Worm (Caenorhabditis elegans): ENCODE results near the gene npr-38.

Gene npr-38

DNA sequence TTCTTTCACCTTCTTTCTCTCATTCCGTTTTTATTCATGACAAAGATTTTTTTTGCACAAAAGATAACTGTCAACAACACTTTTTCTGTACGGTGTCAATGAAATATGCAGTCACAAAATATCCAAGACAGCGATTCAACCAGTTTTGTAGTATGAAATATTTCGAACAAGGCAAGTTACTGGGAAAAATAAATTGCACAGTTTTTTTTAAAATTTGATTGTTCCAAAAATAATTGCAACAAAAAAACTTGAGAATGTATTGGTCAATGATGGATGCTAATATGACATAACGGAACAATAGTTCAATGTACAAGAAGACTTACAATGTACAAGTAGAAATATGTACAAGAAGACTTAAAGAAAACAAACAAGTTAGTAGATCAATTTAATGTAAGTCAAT, 34.3 kb downstream of the npr-38 start:
- TF ChIP-seq unc-62 (GFP tag; optimal IDR thresholded peaks at IDR 0.05 in 1 of 2) = peak in 1 of 2 experiments; percentile 90
- no peak for TF ChIP-seq unc-62 (tag; optimal IDR thresholded peaks at IDR 0.05)
- TF ChIP-seq lsy-2 (tag; optimal IDR thresholded peaks at IDR 0.05) = no peak
- no peak for TF ChIP-seq lir-3 (tag; optimal IDR thresholded peaks at IDR 0.05)
- no peak for TF ChIP-seq tra-1 (GFP tag; IDR thresholded peaks at IDR 0.05)

DNA sequence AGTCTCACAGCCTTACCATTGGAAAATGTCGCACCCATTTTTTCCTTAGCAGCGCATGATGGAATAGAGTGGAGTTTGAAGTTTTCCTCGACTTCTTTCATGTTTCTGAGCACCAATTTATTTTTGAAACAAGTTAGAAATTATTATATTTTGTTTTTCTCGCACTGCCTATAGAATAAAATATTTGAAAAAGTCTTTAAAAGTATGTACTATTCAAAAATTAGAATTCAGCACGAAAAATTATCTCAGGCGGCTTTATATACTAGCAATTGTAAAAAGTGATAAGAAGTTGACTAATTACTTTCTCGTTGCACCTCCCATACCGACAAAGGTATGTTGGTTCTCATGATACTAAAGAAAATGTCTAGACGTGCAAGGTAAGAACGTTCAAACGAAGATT, 35.5 kb downstream of the npr-38 start, which contains the start of gene C03B1.9:
TSS of gene C03B1.9 (minus strand) at position 101 of the 400 bp plus-strand sequence.
- no peak for TF ChIP-seq daf-19 (GFP tag; conservative IDR thresholded peaks at IDR 0.05)
- TF ChIP-seq pqm-1 (tag; optimal IDR thresholded peaks at IDR 0.05) = no peak
- no peak for TF ChIP-seq nhr-77 (tag; optimal IDR thresholded peaks at IDR 0.05)
- no peak for TF ChIP-seq hmg-1.1 (GFP tag; IDR thresholded peaks at IDR 0.05)
- no peak for TF ChIP-seq mxl-2 (GFP tag; conservative IDR thresholded peaks at IDR 0.05)
- no peak for TF ChIP-seq mep-1 (tag; optimal IDR thresholded peaks at IDR 0.05)
- TF ChIP-seq vab-7 (GFP tag; IDR thresholded peaks at IDR 0.05) = no peak
- TF ChIP-seq ztf-11 (tag; optimal IDR thresholded peaks at IDR 0.05) = no peak
- TF ChIP-seq F44E2.7 (GFP tag; IDR thresholded peaks at IDR 0.05) = no peak
- TF ChIP-seq zip-11 (GFP tag; IDR thresholded peaks at IDR 0.05) = no peak
- TF ChIP-seq snpc-4 (tag; optimal IDR thresholded peaks at IDR 0.05) = no peak
- no peak for TF ChIP-seq lim-7 (GFP tag; IDR thresholded peaks at IDR 0.05)
- TF ChIP-seq unc-39 (tag; optimal IDR thresholded peaks at IDR 0.05) = no peak

DNA sequence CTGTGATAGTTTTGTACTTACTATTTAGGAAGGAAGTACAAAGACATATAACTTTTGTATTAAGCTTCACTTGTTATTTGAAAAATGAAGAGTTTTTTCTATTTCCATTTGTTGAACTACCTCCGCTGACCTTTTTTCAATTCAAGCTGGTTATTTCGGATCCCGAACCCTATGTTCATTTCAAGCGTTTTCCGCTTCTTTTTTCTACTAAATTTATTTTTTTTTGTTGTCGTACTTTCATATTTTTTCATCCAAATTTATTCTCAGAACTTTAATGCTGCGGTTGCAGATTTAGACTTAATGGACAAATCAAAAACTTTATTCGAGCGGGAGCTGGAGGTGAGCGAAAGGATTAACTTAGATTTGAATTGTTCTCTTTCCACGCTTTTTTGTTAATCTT, 38.5 kb downstream of the npr-38 start, which contains the start of gene C03B1.6:
TSS of gene C03B1.6 (plus strand) at position 301 of the 400 bp plus-strand sequence.
- TF ChIP-seq unc-62 (GFP tag; optimal IDR thresholded peaks at IDR 0.05 in 1 of 2) = no peak
- TF ChIP-seq unc-62 (tag; optimal IDR thresholded peaks at IDR 0.05) = no peak
- no peak for TF ChIP-seq lir-3 (tag; optimal IDR thresholded peaks at IDR 0.05)
- no peak for TF ChIP-seq nhr-237 (tag; optimal IDR thresholded peaks at IDR 0.05)
- TF ChIP-seq aha-1 (tag) = no peak
- TF ChIP-seq spr-1 (tag; optimal IDR thresholded peaks at IDR 0.05) = no peak
- TF ChIP-seq cey-2 (tag; optimal IDR thresholded peaks at IDR 0.05; ENCODE audit: borderline replicate concordance, insufficient read depth) = no peak
- TF ChIP-seq daf-19 (GFP tag; conservative IDR thresholded peaks at IDR 0.05) = no peak
- TF ChIP-seq mep-1 (tag; optimal IDR thresholded peaks at IDR 0.05) = no peak
- no peak for TF ChIP-seq arid-1 (GFP tag; conservative IDR thresholded peaks at IDR 0.05)
- TF ChIP-seq nhr-28 (tag; optimal IDR thresholded peaks at IDR 0.05) = no peak

DNA sequence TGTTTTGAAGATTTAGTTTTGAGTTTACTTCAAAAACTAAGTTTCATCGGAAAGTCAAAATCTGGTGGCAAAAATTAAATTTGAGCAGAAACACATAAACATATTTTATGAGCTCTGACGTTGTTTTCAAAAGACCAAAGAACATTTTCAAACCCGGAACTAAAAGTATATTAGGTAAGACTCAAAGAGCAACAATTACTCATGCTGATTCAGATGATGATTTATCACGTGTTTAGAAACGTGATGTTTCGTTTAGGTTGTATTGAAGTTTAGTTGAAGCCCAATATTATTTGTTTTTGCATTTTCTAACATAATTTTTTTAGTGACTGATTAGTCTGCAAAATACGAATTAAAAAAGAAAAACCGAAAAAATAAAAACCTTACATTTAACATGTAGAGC, 42.3 kb downstream of the npr-38 start:
- TF ChIP-seq unc-62 (GFP tag; optimal IDR thresholded peaks at IDR 0.05 in 1 of 2) (peak in 1 of 2 experiments; percentile 25), unc-62 (tag; optimal IDR thresholded peaks at IDR 0.05) (no peak), zip-2 (tag; optimal IDR thresholded peaks at IDR 0.05) (no peak), spr-1 (tag; optimal IDR thresholded peaks at IDR 0.05) (no peak), nhr-76 (tag; optimal IDR thresholded peaks at IDR 0.05) (no peak)

DNA sequence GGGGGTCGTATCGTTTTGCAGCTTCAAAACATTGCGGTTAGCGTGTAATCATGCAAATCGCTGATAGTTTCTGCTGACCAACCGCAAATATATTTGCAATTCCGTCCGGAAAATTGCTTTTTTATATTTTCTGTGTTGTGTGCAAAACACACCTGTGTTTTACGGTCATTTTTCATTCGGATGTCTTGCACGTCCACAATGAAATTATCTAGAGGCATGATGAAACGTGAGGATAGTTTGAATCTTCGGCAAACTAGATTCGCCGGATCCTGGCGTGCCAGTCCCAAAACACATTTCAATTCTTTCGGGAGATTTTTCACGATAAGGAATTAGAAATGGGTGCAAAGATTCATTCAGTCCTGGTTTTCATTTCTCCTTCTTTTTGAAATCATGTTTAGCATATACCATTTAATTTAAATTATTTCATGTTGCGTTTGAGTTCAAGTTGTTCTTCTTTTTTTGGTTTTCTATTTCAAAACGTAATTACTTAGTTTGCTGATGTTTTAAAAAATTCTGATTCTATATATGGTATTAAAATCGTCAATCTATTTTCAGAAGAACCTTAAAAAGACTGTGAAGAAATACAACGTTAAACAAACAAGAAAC, 43.6 kb downstream of the npr-38 start, which contains the start of gene C03B1.5:
TSS of gene C03B1.5 (plus strand) at position 556 of the 606 bp plus-strand sequence.
- TF ChIP-seq mxl-2 (GFP tag; conservative IDR thresholded peaks at IDR 0.05) (no peak), sdz-12 (GFP tag; optimal IDR thresholded peaks at IDR 0.05) (no peak), aha-1 (tag) (peak; percentile 87), nhr-25 (tag; optimal IDR thresholded peaks at IDR 0.05; ENCODE audit: borderline replicate concordance, insufficient read depth) (no peak), dpl-1 (GFP tag; optimal IDR thresholded peaks at IDR 0.05) (no peak), F49E8.2 (tag; optimal IDR thresholded peaks at IDR 0.05; ENCODE audit: borderline replicate concordance) (no peak), daf-16 (GFP tag; optimal IDR thresholded peaks at IDR 0.05) (no peak), daf-16 (tag; optimal IDR thresholded peaks at IDR 0.05) (peak; percentile 31), ZK546.5 (tag; optimal IDR thresholded peaks at IDR 0.05) (no peak)

All from whole organism, L4 larva.